Worm (Caenorhabditis elegans): ENCODE results near the gene bmk-1.
"Not testable (repeated sequence)": the region's sequence is repeated elsewhere in the genome, so short reads cannot be mapped to it uniquely, and the experiment has no call there.

Gene bmk-1

ce11 chrV:14476680-14477079 is 19.9 kb upstream of the bmk-1 start, which contains the start of gene clec-54:
Gene clec-54 (plus strand): TSS chrV:14476903.
- TF ChIP-seq med-1 (GFP tag; optimal IDR thresholded peaks at IDR 0.05; ENCODE audit: insufficient read depth) (no peak), ztf-23 (GFP tag; IDR thresholded peaks at IDR 0.05) (no peak)

ce11 chrV:14474099-14474498 is 17.3 kb upstream of the bmk-1 start, which contains the start of gene clec-56:
Gene clec-56 (plus strand): TSS chrV:14474399.
- TF ChIP-seq med-1 (GFP tag; optimal IDR thresholded peaks at IDR 0.05; ENCODE audit: insufficient read depth) (no peak), ztf-23 (GFP tag; IDR thresholded peaks at IDR 0.05) (no peak)

ce11 chrV:14472229-14472628 is 15.4 kb upstream of the bmk-1 start, which contains the start of gene clec-227:
Gene clec-227 (plus strand): TSS chrV:14472529.
- no peak for TF ChIP-seq ref-1 (GFP tag; conservative IDR thresholded peaks at IDR 0.05)
- TF ChIP-seq tab-1 (GFP tag; IDR thresholded peaks at IDR 0.05): no peak
- no peak for TF ChIP-seq med-1 (GFP tag; optimal IDR thresholded peaks at IDR 0.05; ENCODE audit: insufficient read depth)
- TF ChIP-seq ztf-29 (GFP tag; IDR thresholded peaks at IDR 0.05): no peak
- no peak for TF ChIP-seq cog-1 (tag; optimal IDR thresholded peaks at IDR 0.05)
- no peak for TF ChIP-seq klf-2 (GFP tag; conservative IDR thresholded peaks at IDR 0.05)
- TF ChIP-seq flt-1 (GFP tag; IDR thresholded peaks at IDR 0.05): no peak
- no peak for TF ChIP-seq T22C8.4 (GFP tag; IDR thresholded peaks at IDR 0.05)
- no peak for TF ChIP-seq ztf-23 (GFP tag; IDR thresholded peaks at IDR 0.05)

- no peak for TF ChIP-seq klf-2 (GFP tag; conservative IDR thresholded peaks at IDR 0.05)
- no peak for TF ChIP-seq ztf-29 (GFP tag; IDR thresholded peaks at IDR 0.05)
- TF ChIP-seq flt-1 (GFP tag; IDR thresholded peaks at IDR 0.05): no peak
Observed at ce11 chrV:14468931-14469330, 12.1 kb upstream of the bmk-1 start, which contains the start of gene clec-57. Gene clec-57 (plus strand): TSS chrV:14469231.

- TF ChIP-seq ref-1 (GFP tag; conservative IDR thresholded peaks at IDR 0.05): 0 out of 2 replicates have a peak, but pooled peaks have one; percentile 41
- TF ChIP-seq cog-1 (tag; optimal IDR thresholded peaks at IDR 0.05): no peak
- TF ChIP-seq flt-1 (GFP tag; IDR thresholded peaks at IDR 0.05): 0 out of 2 replicates have a peak, but pooled peaks have one; percentile 11
Observed at ce11 chrV:14468196-14468874, 11.6 kb upstream of the bmk-1 start, which contains the start of gene srz-97. Gene srz-97 (minus strand): TSS chrV:14468246.

- TF ChIP-seq ref-1 (GFP tag; conservative IDR thresholded peaks at IDR 0.05): no peak
- TF ChIP-seq flt-1 (GFP tag; IDR thresholded peaks at IDR 0.05): no peak
- no peak for TF ChIP-seq ztf-29 (GFP tag; IDR thresholded peaks at IDR 0.05)
- no peak for TF ChIP-seq cog-1 (tag; optimal IDR thresholded peaks at IDR 0.05)
- TF ChIP-seq T22C8.4 (GFP tag; IDR thresholded peaks at IDR 0.05): no peak
- TF ChIP-seq med-1 (GFP tag; optimal IDR thresholded peaks at IDR 0.05; ENCODE audit: insufficient read depth): no peak
- TF ChIP-seq tab-1 (GFP tag; IDR thresholded peaks at IDR 0.05): no peak
- no peak for TF ChIP-seq ztf-23 (GFP tag; IDR thresholded peaks at IDR 0.05)
- no peak for TF ChIP-seq klf-2 (GFP tag; conservative IDR thresholded peaks at IDR 0.05)
Observed at ce11 chrV:14464368-14464767, 7.6 kb upstream of the bmk-1 start, which contains the start of gene F08H9.4. Gene F08H9.4 (minus strand): TSS chrV:14464428.

ce11 chrV:14463087-14463486 is 6.3 kb upstream of the bmk-1 start, which contains the start of gene F08H9.3:
Gene F08H9.3 (minus strand): TSS chrV:14463338.
- TF ChIP-seq ref-1 (GFP tag; conservative IDR thresholded peaks at IDR 0.05); ztf-23 (GFP tag; IDR thresholded peaks at IDR 0.05); ztf-29 (GFP tag; IDR thresholded peaks at IDR 0.05): not testable (repeated sequence)

ce11 chrV:14462653-14463052 is 5.9 kb upstream of the bmk-1 start:
- no peak for TF ChIP-seq tab-1 (GFP tag; IDR thresholded peaks at IDR 0.05)
- no peak for TF ChIP-seq klf-2 (GFP tag; conservative IDR thresholded peaks at IDR 0.05)
- no peak for TF ChIP-seq cog-1 (tag; optimal IDR thresholded peaks at IDR 0.05)
- TF ChIP-seq med-1 (GFP tag; optimal IDR thresholded peaks at IDR 0.05; ENCODE audit: insufficient read depth): no peak
- no peak for TF ChIP-seq flt-1 (GFP tag; IDR thresholded peaks at IDR 0.05)
- TF ChIP-seq ref-1 (GFP tag; conservative IDR thresholded peaks at IDR 0.05): no peak
- no peak for TF ChIP-seq ztf-29 (GFP tag; IDR thresholded peaks at IDR 0.05)
- no peak for TF ChIP-seq ztf-23 (GFP tag; IDR thresholded peaks at IDR 0.05)
- no peak for TF ChIP-seq T22C8.4 (GFP tag; IDR thresholded peaks at IDR 0.05)

ce11 chrV:14460615-14461102 is 3.9 kb upstream of the bmk-1 start, which contains the start of gene F08H9.2:
Gene F08H9.2 (plus strand): TSS chrV:14460665.
- TF ChIP-seq klf-2 (GFP tag; conservative IDR thresholded peaks at IDR 0.05) (no peak), tab-1 (GFP tag; IDR thresholded peaks at IDR 0.05) (no peak), T22C8.4 (GFP tag; IDR thresholded peaks at IDR 0.05) (no peak), flt-1 (GFP tag; IDR thresholded peaks at IDR 0.05) (no peak), ztf-29 (GFP tag; IDR thresholded peaks at IDR 0.05) (no peak), ref-1 (GFP tag; conservative IDR thresholded peaks at IDR 0.05) (no peak), med-1 (GFP tag; optimal IDR thresholded peaks at IDR 0.05; ENCODE audit: insufficient read depth) (no peak), cog-1 (tag; optimal IDR thresholded peaks at IDR 0.05) (no peak), ztf-23 (GFP tag; IDR thresholded peaks at IDR 0.05) (no peak)

- no peak for TF ChIP-seq med-1 (GFP tag; optimal IDR thresholded peaks at IDR 0.05; ENCODE audit: insufficient read depth)
- TF ChIP-seq tab-1 (GFP tag; IDR thresholded peaks at IDR 0.05): no peak
- TF ChIP-seq klf-2 (GFP tag; conservative IDR thresholded peaks at IDR 0.05): no peak
- no peak for TF ChIP-seq ref-1 (GFP tag; conservative IDR thresholded peaks at IDR 0.05)
- no peak for TF ChIP-seq ztf-29 (GFP tag; IDR thresholded peaks at IDR 0.05)
- TF ChIP-seq ztf-23 (GFP tag; IDR thresholded peaks at IDR 0.05): no peak
- TF ChIP-seq cog-1 (tag; optimal IDR thresholded peaks at IDR 0.05): no peak
- TF ChIP-seq flt-1 (GFP tag; IDR thresholded peaks at IDR 0.05): no peak
- no peak for TF ChIP-seq T22C8.4 (GFP tag; IDR thresholded peaks at IDR 0.05)
Observed at ce11 chrV:14460122-14460521, 3.3 kb upstream of the bmk-1 start.
